Worm (Caenorhabditis elegans) whole organism, L2 larva: ENCODE data around the gene nhr-137.

ENCODE experiments used
- R02D3.7 ChIP-seq: fragments of 150-350 bp; optimal IDR thresholded peaks from 2 replicates; lab custom pipeline; 2014; ENCODE audit warnings: missing biosample characterization, missing genetic modification characterization
- ZK546.5 ChIP-seq: sonication (generic microtip); optimal IDR thresholded peaks from 2 replicates; lab custom pipeline; 2017; ENCODE audit warnings: missing biosample characterization, missing genetic modification characterization
- blmp-1 ChIP-seq: sonication (generic microtip); optimal IDR thresholded peaks from 2 replicates; lab custom pipeline; 2017; ENCODE audit warnings: missing genetic modification characterization, mild to moderate bottlenecking, missing compliant biosample characterization, antibody characterized with exemption, moderate library complexity; ENCODE audit not compliant: insufficient read depth
- ceh-16 ChIP-seq: fragments of 150-350 bp; optimal IDR thresholded peaks from 2 replicates; lab custom pipeline; 2014; ENCODE audit warnings: missing biosample characterization, missing genetic modification characterization
- crh-2 ChIP-seq: sonication (generic microtip); optimal IDR thresholded peaks from 2 replicates; lab custom pipeline; 2017; ENCODE audit warnings: missing biosample characterization, missing genetic modification characterization
- egl-27 ChIP-seq: sonication (generic microtip); optimal IDR thresholded peaks from 3 replicates; lab custom pipeline; 2017; ENCODE audit warnings: missing biosample characterization, missing genetic modification reagents, missing genetic modification characterization
- elt-1 ChIP-seq: fragments of 150-350 bp; optimal IDR thresholded peaks from 2 replicates; lab custom pipeline; 2014; ENCODE audit warnings: missing biosample characterization, missing genetic modification characterization
- elt-3 ChIP-seq: sonication (generic microtip); optimal IDR thresholded peaks from 2 replicates; lab custom pipeline; 2017; ENCODE audit warnings: missing biosample characterization, missing genetic modification characterization
- fos-1 ChIP-seq: fragments of 150-350 bp; optimal IDR thresholded peaks from 2 replicates; lab custom pipeline; 2014; ENCODE audit warnings: missing biosample characterization, missing genetic modification characterization
- gmeb-1 ChIP-seq: fragments of 150-350 bp; optimal IDR thresholded peaks from 2 replicates; lab custom pipeline; 2014; ENCODE audit warnings: missing biosample characterization, missing genetic modification characterization
- lin-11 ChIP-seq: fragments of 150-350 bp; sonication (generic microtip); optimal IDR thresholded peaks from 2 replicates; lab custom pipeline; 2014; ENCODE audit warnings: missing biosample characterization, missing genetic modification characterization, inconsistent platforms, mixed read lengths
- lin-13 ChIP-seq: fragments of 150-350 bp; optimal IDR thresholded peaks from 2 replicates; lab custom pipeline; 2014; ENCODE audit warnings: missing biosample characterization, missing genetic modification reagents, missing genetic modification characterization
- lin-39 ChIP-seq: fragments of 150-350 bp; optimal IDR thresholded peaks from 2 replicates; lab custom pipeline; 2014; ENCODE audit warnings: missing biosample characterization, missing genetic modification reagents, missing genetic modification characterization
- lsy-2 ChIP-seq, 2 experiments: fragments of 150-350 bp in 1 of 2; sonication (generic microtip) in 1 of 2; optimal IDR thresholded peaks; 2 replicates each; lab custom pipeline; 2014 to 2017; ENCODE audit warnings: missing biosample characterization in 2 of 2, missing genetic modification characterization in 2 of 2
- nhr-11 ChIP-seq: fragments of 150-350 bp; optimal IDR thresholded peaks from 2 replicates; lab custom pipeline; 2014; ENCODE audit warnings: missing biosample characterization, missing genetic modification characterization
- nhr-12 ChIP-seq: fragments of 150-350 bp; optimal IDR thresholded peaks from 2 replicates; lab custom pipeline; 2014; ENCODE audit warnings: missing biosample characterization, missing genetic modification characterization
- nhr-129 ChIP-seq: fragments of 150-350 bp; optimal IDR thresholded peaks from 2 replicates; lab custom pipeline; 2014; ENCODE audit warnings: missing biosample characterization, missing genetic modification characterization
- nhr-25 ChIP-seq: fragments of 150-350 bp; sonication (generic microtip); optimal IDR thresholded peaks from 3 replicates; lab custom pipeline; 2014; ENCODE audit warnings: missing biosample characterization, missing genetic modification characterization
- nhr-6 ChIP-seq: fragments of 150-350 bp; optimal IDR thresholded peaks from 2 replicates; lab custom pipeline; 2014; ENCODE audit warnings: missing biosample characterization, missing genetic modification characterization
- nhr-77 ChIP-seq: fragments of 150-350 bp; optimal IDR thresholded peaks from 2 replicates; lab custom pipeline; 2014; ENCODE audit warnings: missing biosample characterization, missing genetic modification characterization
- peb-1 ChIP-seq: fragments of 150-350 bp; optimal IDR thresholded peaks from 2 replicates; lab custom pipeline; 2014; ENCODE audit warnings: missing biosample characterization, missing genetic modification characterization
- sem-4 ChIP-seq: fragments of 150-350 bp; optimal IDR thresholded peaks from 2 replicates; lab custom pipeline; 2014; ENCODE audit warnings: missing biosample characterization, missing genetic modification reagents, missing genetic modification characterization
- skn-1 ChIP-seq: sonication (generic microtip); optimal IDR thresholded peaks from 2 replicates; lab custom pipeline; 2017; ENCODE audit warnings: missing biosample characterization, missing genetic modification characterization
- sma-3 ChIP-seq: sonication (generic microtip); optimal IDR thresholded peaks from 2 replicates; lab custom pipeline; 2016; ENCODE audit warnings: missing genetic modification reagents, missing genetic modification characterization, missing compliant biosample characterization
- sma-9 ChIP-seq, 2 experiments: fragments of 150-350 bp in 1 of 2; sonication (generic microtip) in 1 of 2; optimal IDR thresholded peaks; 2 replicates each; lab custom pipeline; 2014 to 2016; ENCODE audit warnings: missing genetic modification characterization in 2 of 2, mild to moderate bottlenecking in 1 of 2, missing biosample characterization in 1 of 2, missing compliant biosample characterization in 1 of 2, missing genetic modification reagents in 1 of 2, moderate library complexity in 1 of 2
- snpc-4 ChIP-seq: fragments of 150-350 bp; optimal IDR thresholded peaks from 2 replicates; lab custom pipeline; 2014; ENCODE audit warnings: missing biosample characterization, missing genetic modification characterization
- unc-39 ChIP-seq: fragments of 150-350 bp; optimal IDR thresholded peaks from 2 replicates; lab custom pipeline; 2014; ENCODE audit warnings: missing biosample characterization, missing genetic modification characterization
- unc-55 ChIP-seq: fragments of 150-350 bp; sonication (generic microtip); optimal IDR thresholded peaks from 3 replicates; lab custom pipeline; 2014; ENCODE audit warnings: missing biosample characterization, missing genetic modification reagents, missing genetic modification characterization
- unc-62 ChIP-seq: fragments of 150-350 bp; optimal IDR thresholded peaks from 2 replicates; lab custom pipeline; 2014; ENCODE audit warnings: missing biosample characterization, missing genetic modification reagents, missing genetic modification characterization
- zag-1 ChIP-seq: fragments of 150-350 bp; optimal IDR thresholded peaks from 2 replicates; lab custom pipeline; 2014; ENCODE audit warnings: missing biosample characterization, missing genetic modification characterization
- ztf-1 ChIP-seq: fragments of 200-800 bp; sonication (Bioruptor generic); conservative IDR thresholded peaks from 2 replicates; pipeline ENCODE4 v1.3.6; 2022; ENCODE audit warnings: missing genetic modification characterization, missing compliant biosample characterization
- ztf-4 ChIP-seq: fragments of 150-350 bp; optimal IDR thresholded peaks from 2 replicates; lab custom pipeline; 2014; ENCODE audit warnings: missing biosample characterization, missing genetic modification characterization

Gene nhr-137

DNA sequence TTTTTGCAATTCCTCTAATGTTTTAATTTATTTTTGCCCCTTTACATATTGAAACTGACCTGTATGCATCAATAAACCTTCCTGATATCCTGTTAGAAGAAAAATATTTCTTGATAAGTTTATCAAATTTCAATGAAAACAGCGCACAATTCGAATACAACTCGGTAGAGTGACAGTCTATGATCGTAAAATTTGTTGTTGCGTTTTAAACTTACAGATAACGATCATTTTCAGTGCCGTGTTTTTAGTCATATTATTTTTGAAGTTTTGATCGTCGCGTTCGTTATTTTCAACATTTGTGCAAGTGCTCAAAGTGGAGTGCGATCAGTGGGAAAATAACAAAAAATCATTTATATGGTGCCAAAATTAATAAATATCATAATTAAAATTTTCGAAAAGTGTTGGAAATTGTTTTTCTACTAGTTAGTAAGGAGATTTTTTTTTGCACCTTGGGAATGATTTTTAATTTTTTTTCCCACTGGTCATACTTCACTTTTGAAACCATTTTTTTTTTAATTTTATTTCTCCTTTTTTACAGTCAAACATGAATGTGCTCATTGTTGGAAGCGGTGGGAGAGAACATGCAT is 5.6 kb upstream of the nhr-137 start, which contains the start of gene F38B6.4:
Gene F38B6.4, plus strand, starts transcription at position 537 of the 587 bp plus-strand sequence.
- peak; percentile 75 for TF ChIP-seq fos-1
- TF ChIP-seq nhr-6 (tag; lab: Kevin White, UChicago): no peak
- TF ChIP-seq, all 48 proteins: peak for 1

DNA sequence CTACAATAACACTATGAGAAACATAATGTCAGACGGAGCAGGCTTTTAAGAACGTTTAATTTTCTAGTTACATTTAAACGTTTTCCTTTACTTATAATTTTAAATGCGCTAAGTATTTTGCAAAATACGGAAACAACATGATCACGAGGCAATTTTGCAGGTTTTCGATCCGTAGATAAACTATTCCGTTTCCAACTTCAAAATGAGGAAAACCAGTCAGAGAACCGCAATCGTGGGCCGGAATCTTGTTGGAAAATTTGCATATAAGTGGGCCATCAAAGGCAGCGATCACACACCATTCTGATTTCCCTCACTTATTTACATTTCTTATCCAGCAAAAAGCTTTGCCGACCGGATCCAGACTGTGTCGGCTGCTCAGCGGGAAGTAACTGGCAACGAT is 3.7 kb upstream of the nhr-137 start, which contains the start of gene col-172:
Gene col-172, plus strand, starts transcription at position 301 of the 400 bp plus-strand sequence.
- no peak for TF ChIP-seq ZK546.5 (tag; lab: Kevin White, UChicago)
- TF ChIP-seq nhr-12 (tag; lab: Kevin White, UChicago): no peak
- TF ChIP-seq skn-1 (tag; lab: Kevin White, UChicago): no peak
- TF ChIP-seq ztf-4: no peak
- TF ChIP-seq nhr-25 (tag; lab: Kevin White, UChicago): no peak
- no peak for TF ChIP-seq lin-11 (tag; lab: Kevin White, UChicago)
- TF ChIP-seq crh-2 (tag; lab: Kevin White, UChicago): no peak
- no peak for TF ChIP-seq lin-39 (tag; lab: Kevin White, UChicago)
- TF ChIP-seq, all 48 proteins: peak for 0

DNA sequence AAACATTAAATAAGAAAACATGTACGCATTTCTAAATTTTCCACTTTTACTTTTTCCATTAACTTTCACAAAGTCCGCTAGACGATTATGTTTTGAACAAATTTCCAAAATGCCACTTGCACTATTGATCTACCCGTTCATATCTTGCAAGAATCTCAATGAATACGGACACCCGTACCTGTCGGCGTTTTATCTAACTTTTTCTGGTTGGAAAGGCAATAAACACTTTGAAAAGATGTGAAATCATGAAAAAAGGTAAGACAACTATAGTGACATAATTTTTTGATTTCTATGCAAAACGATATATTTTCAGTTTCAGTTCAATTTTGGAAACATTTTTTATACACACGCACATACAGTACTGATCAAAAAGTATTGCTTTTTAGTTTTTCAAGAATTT is 2.9 kb upstream of the nhr-137 start:
- TF ChIP-seq lsy-2 (tag; optimal IDR thresholded peaks at IDR 0.05; lab: Kevin White, UChicago) (no peak), lin-13 (GFP tag; lab: Kevin White, UChicago) (no peak), nhr-129 (tag; lab: Kevin White, UChicago) (no peak), ZK546.5 (tag; lab: Kevin White, UChicago) (no peak), elt-1 (tag; lab: Kevin White, UChicago) (peak; percentile 32), nhr-11 (tag; lab: Kevin White, UChicago) (no peak), sma-9 (GFP tag; optimal IDR thresholded peaks at IDR 0.05; lab: Kevin White, UChicago) (peak; percentile 21), sma-9 (tag; optimal IDR thresholded peaks at IDR 0.05; lab: Kevin White, UChicago) (no peak), unc-62 (no peak), ceh-16 (tag; lab: Kevin White, UChicago) (peak; percentile 57), egl-27 (no peak), unc-39 (tag; lab: Kevin White, UChicago) (no peak), nhr-77 (no peak), gmeb-1 (tag; lab: Kevin White, UChicago) (no peak), snpc-4 (tag; lab: Kevin White, UChicago) (no peak), sem-4 (tag; lab: Kevin White, UChicago) (no peak), nhr-12 (tag; lab: Kevin White, UChicago) (no peak), fos-1 (no peak)
- TF ChIP-seq, all 48 proteins: peak for 3

DNA sequence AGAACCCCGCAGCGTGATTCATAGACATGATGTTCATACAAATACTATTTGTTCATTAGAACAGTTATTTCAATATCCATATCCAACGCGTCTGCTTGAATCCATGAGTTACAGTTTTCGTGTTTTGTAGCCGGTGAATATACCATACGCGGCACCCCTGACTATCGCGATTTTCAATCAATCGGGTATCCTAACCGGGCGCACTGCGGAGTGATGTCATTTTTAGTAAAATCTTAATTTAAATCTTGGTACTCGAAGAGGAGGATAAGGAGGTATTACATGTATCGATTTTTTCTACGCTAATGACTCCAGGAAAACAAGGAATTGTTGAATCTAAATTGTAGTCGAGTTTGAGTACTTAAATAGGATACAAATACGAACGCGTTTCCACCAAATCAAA is 555 bp upstream of the nhr-137 start:
- TF ChIP-seq peb-1 (tag; lab: Kevin White, UChicago): no peak
- TF ChIP-seq ceh-16 (tag; lab: Kevin White, UChicago): peak; percentile 85
- no peak for TF ChIP-seq R02D3.7 (tag; lab: Kevin White, UChicago)
- no peak for TF ChIP-seq sma-3
- peak; percentile 56 for TF ChIP-seq sma-9 (GFP tag; optimal IDR thresholded peaks at IDR 0.05; lab: Kevin White, UChicago)
- TF ChIP-seq sma-9 (tag; optimal IDR thresholded peaks at IDR 0.05; lab: Kevin White, UChicago): no peak
- peak; percentile 25 for TF ChIP-seq elt-1 (tag; lab: Kevin White, UChicago)
- no peak for TF ChIP-seq lin-11 (tag; lab: Kevin White, UChicago)

DNA sequence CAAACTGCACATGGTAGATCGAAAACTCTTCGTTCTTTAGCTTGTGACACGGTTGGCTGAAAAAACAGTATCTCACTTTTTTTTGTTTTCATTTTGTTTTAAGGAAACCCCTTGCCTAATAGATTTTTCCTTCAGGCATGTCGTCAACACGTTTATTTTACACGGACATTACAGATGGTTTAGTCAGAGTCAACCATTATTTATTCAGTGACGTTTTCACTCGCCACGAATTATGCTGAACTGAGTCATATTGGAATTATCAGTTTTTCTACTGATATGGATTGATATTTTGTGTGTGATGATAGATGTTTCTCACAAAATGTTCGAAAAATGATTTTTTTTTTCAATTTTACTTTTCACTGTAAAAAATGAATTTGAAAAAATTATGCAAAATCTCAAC is 1.3 kb downstream of the nhr-137 start:
- TF ChIP-seq unc-62: no peak
- TF ChIP-seq skn-1 (tag; lab: Kevin White, UChicago): peak; percentile 1
- peak; percentile 96 for TF ChIP-seq fos-1
- peak; percentile 53 for TF ChIP-seq sma-9 (GFP tag; optimal IDR thresholded peaks at IDR 0.05; lab: Kevin White, UChicago)
- no peak for TF ChIP-seq sma-9 (tag; optimal IDR thresholded peaks at IDR 0.05; lab: Kevin White, UChicago)
- TF ChIP-seq lin-39 (tag; lab: Kevin White, UChicago): no peak
- TF ChIP-seq crh-2 (tag; lab: Kevin White, UChicago): peak; percentile 25

DNA sequence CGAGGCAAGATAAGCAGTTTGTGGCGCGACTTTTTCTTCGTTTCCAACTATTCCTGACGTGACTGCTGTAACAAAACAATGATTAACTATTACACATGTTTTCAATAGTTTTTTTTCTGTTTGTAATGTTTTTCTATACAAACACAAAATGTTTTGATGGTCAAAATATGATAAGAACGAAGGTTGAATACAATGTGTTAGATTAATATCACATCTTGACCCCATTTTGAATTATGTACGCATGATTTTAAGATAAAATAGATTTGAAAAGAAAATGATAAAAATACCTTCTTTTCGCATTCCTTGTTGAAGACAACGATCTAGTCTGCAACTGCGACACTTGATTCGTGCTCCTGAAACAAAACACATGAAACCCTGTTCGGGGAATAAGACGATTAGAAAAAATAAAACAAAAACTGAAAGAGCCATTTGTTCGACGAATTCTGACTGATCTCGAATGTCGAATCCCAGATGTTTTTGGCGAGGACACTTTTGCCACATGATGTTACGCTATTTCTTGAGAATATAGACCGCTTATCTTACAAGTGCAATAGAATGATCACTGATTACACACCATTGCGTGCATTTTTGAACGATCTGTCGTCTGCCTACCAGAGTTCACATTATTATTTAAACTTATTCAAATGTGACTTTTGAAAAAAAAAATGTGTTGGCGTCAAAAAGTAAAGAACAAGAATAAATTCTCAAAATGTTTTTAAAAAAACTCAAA is 3.5 kb downstream of the nhr-137 start:
- peak; percentile 62 for TF ChIP-seq sma-3
- no peak for TF ChIP-seq lin-39 (tag; lab: Kevin White, UChicago)
- no peak for TF ChIP-seq elt-3 (tag; lab: Kevin White, UChicago)
- TF ChIP-seq crh-2 (tag; lab: Kevin White, UChicago): peak; percentile 42
- no peak for TF ChIP-seq nhr-77
- TF ChIP-seq fos-1: peak; percentile 33
- TF ChIP-seq egl-27: no peak
- no peak for TF ChIP-seq lin-13 (GFP tag; lab: Kevin White, UChicago)
- no peak for TF ChIP-seq blmp-1 (tag; lab: Kevin White, UChicago)
- TF ChIP-seq peb-1 (tag; lab: Kevin White, UChicago): no peak
- TF ChIP-seq gmeb-1 (tag; lab: Kevin White, UChicago): no peak
- TF ChIP-seq sma-9 (GFP tag; optimal IDR thresholded peaks at IDR 0.05; lab: Kevin White, UChicago): peak; percentile 54
- TF ChIP-seq sma-9 (tag; optimal IDR thresholded peaks at IDR 0.05; lab: Kevin White, UChicago): no peak
- no peak for TF ChIP-seq nhr-12 (tag; lab: Kevin White, UChicago)
- TF ChIP-seq nhr-129 (tag; lab: Kevin White, UChicago): peak; percentile 6
- TF ChIP-seq zag-1: no peak
- no peak for TF ChIP-seq unc-55
- no peak for TF ChIP-seq ZK546.5 (tag; lab: Kevin White, UChicago)
- no peak for TF ChIP-seq ztf-1 (GFP tag; lab: Robert Waterston, UW)
